Worm (Caenorhabditis elegans): ENCODE measurements around the gene ule-2.

DNA sequence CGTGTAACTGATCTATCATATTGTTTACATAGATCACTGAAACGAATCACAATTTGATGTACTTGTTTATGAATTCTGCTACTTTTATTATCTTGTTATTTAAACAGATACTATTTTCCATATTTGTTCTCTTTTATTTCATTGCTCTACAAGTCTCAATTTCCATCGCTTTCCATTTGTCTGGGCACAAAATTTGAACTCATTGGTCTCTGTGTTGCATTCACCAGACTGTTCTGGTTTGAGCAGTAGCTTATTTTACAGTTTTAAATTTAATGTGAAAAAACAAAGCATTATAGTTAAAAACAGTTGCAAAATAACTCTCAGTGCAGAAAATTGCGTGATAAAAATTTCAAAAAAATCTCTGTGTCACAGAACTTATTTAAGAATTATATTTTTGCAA lies 47.3 kb upstream of the ule-2 start:
- TF ChIP-seq nhr-28 (tag; optimal IDR thresholded peaks at IDR 0.05) = no peak
- no peak for TF ChIP-seq ama-1 (optimal IDR thresholded peaks at IDR 0.05)
- no peak for TF ChIP-seq ztf-11 (tag; optimal IDR thresholded peaks at IDR 0.05)
- no peak for TF ChIP-seq ZK546.5 (tag; optimal IDR thresholded peaks at IDR 0.05)
- no peak for TF ChIP-seq daf-19 (GFP tag; conservative IDR thresholded peaks at IDR 0.05)
- TF ChIP-seq zfp-3 (GFP tag; conservative IDR thresholded peaks at IDR 0.05) = no peak
- no peak for TF ChIP-seq lin-1 (GFP tag; IDR thresholded peaks at IDR 0.05)
- TF ChIP-seq Y75B8A.6 (GFP tag; IDR thresholded peaks at IDR 0.05) = no peak
- TF ChIP-seq lin-13 (GFP tag; optimal IDR thresholded peaks at IDR 0.05) = no peak
- TF ChIP-seq unc-62 (GFP tag; optimal IDR thresholded peaks at IDR 0.05 in 1 of 2) = no peak
- no peak for TF ChIP-seq unc-62 (tag; optimal IDR thresholded peaks at IDR 0.05)
- no peak for TF ChIP-seq pha-4 (GFP tag; IDR thresholded peaks at IDR 0.05)
- no peak for TF ChIP-seq pha-4 (tag; optimal IDR thresholded peaks at IDR 0.05)

Data from whole organism, L4 larva.